Worm (Caenorhabditis elegans) whole organism, L2 larva: ENCODE data around the gene C06E4.6.

Experiments
- R02D3.7 ChIP-seq: fragments of 150-350 bp; optimal IDR thresholded peaks from 2 replicates; lab custom pipeline; 2014; ENCODE audit warnings: missing biosample characterization, missing genetic modification characterization
- ZK546.5 ChIP-seq: sonication (generic microtip); optimal IDR thresholded peaks from 2 replicates; lab custom pipeline; 2017; ENCODE audit warnings: missing biosample characterization, missing genetic modification characterization
- ama-1 ChIP-seq: fragments of 150-350 bp; optimal IDR thresholded peaks from 2 replicates; lab custom pipeline; 2018; ENCODE audit warnings: inconsistent platforms
- egl-27 ChIP-seq: sonication (generic microtip); optimal IDR thresholded peaks from 3 replicates; lab custom pipeline; 2017; ENCODE audit warnings: missing biosample characterization, missing genetic modification reagents, missing genetic modification characterization
- mbf-1 ChIP-seq: sonication (generic microtip); optimal IDR thresholded peaks from 2 replicates; lab custom pipeline; 2017; ENCODE audit warnings: missing biosample characterization, missing genetic modification characterization
- nhr-11 ChIP-seq: fragments of 150-350 bp; optimal IDR thresholded peaks from 2 replicates; lab custom pipeline; 2014; ENCODE audit warnings: missing biosample characterization, missing genetic modification characterization
- nhr-12 ChIP-seq: fragments of 150-350 bp; optimal IDR thresholded peaks from 2 replicates; lab custom pipeline; 2014; ENCODE audit warnings: missing biosample characterization, missing genetic modification characterization
- nhr-23 ChIP-seq: fragments of 150-350 bp; optimal IDR thresholded peaks from 2 replicates; lab custom pipeline; 2014; ENCODE audit warnings: missing biosample characterization, missing genetic modification reagents, missing genetic modification characterization
- nhr-237 ChIP-seq: fragments of 150-350 bp; optimal IDR thresholded peaks from 2 replicates; lab custom pipeline; 2014; ENCODE audit warnings: missing biosample characterization, missing genetic modification characterization
- snpc-4 ChIP-seq: fragments of 150-350 bp; optimal IDR thresholded peaks from 2 replicates; lab custom pipeline; 2014; ENCODE audit warnings: missing biosample characterization, missing genetic modification characterization
- ztf-11 ChIP-seq: sonication (generic microtip); optimal IDR thresholded peaks from 2 replicates; lab custom pipeline; 2017; ENCODE audit warnings: missing biosample characterization, missing genetic modification characterization

DNA sequence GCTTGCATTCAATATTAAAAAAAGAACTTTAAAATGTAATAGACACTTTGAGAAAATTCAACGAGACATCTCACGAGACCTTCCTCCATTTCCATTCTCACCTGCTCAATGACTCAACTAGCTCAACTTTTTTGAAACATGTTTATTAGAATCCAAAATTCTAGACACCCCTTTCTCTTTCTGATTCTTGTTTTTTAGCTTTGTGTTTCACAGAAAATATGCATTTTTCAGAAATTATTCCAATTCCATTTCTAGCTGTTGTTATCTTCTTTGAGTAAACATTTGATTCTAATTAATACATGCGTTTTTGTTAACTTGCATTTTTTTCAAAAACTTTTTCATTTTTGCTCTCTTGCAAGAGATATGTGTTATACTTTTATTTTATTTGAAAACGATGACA is 43.4 kb upstream of the C06E4.6 start:
- TF ChIP-seq ZK546.5 (no peak), nhr-11 (tag; lab: Kevin White, UChicago) (no peak), nhr-12 (tag; lab: Kevin White, UChicago) (no peak), R02D3.7 (tag; lab: Kevin White, UChicago) (no peak), mbf-1 (tag; lab: Kevin White, UChicago) (no peak), egl-27 (no peak), ama-1 (lab: Kevin White, UChicago) (no peak), snpc-4 (tag; lab: Kevin White, UChicago) (no peak), ztf-11 (tag; lab: Kevin White, UChicago) (no peak), nhr-237 (no peak), nhr-23 (tag; lab: Kevin White, UChicago) (no peak)
